Worm (Caenorhabditis elegans) whole organism, L4 larva: Measurements from ENCODE around the gene mtp-18.

Experiments
- D1046.2 ChIP-seq: fragments of 200-800 bp; sonication (Bioruptor generic); IDR thresholded peaks from 2 replicates; pipeline ENCODE4 v1.3.6; 2022; ENCODE audit warnings: missing genetic modification characterization, missing compliant biosample characterization
- T26A8.4 ChIP-seq: fragments of 200-800 bp; sonication (Bioruptor generic); IDR thresholded peaks from 2 replicates; pipeline ENCODE4 v1.3.6; 2022; ENCODE audit warnings: missing genetic modification characterization, missing compliant biosample characterization
- Y5F2A.4 ChIP-seq: fragments of 200-800 bp; sonication (Bioruptor generic); optimal IDR thresholded peaks from 2 replicates; lab custom pipeline; 2018; ENCODE audit warnings: mild to moderate bottlenecking, missing genetic modification characterization, missing compliant biosample characterization
- Y75B8A.6 ChIP-seq: fragments of 200-800 bp; sonication (Bioruptor generic); IDR thresholded peaks from 2 replicates; pipeline ENCODE4 v1.3.6; 2022; ENCODE audit warnings: missing genetic modification reagents, missing genetic modification characterization, missing compliant biosample characterization
- ZK337.2 ChIP-seq: fragments of 200-800 bp; sonication (Bioruptor generic); IDR thresholded peaks from 2 replicates; pipeline ENCODE4 v1.3.6; 2022; ENCODE audit warnings: missing genetic modification reagents, missing genetic modification characterization, missing compliant biosample characterization
- ZK546.5 ChIP-seq, 2 experiments: sonication (generic microtip); optimal IDR thresholded peaks; 2 replicates each; lab custom pipeline; 2017; ENCODE audit warnings: missing biosample characterization in 2 of 2, missing genetic modification characterization in 2 of 2
- aly-2 ChIP-seq: sonication (generic microtip); optimal IDR thresholded peaks from 2 replicates; lab custom pipeline; 2018; ENCODE audit warnings: missing biosample characterization, missing genetic modification characterization
- ama-1 ChIP-seq: fragments of 150-350 bp; optimal IDR thresholded peaks from 2 replicates; lab custom pipeline; 2014; ENCODE audit warnings: inconsistent platforms, mixed read lengths
- arid-1 ChIP-seq: fragments of 200-800 bp; sonication (Bioruptor generic); conservative IDR thresholded peaks from 2 replicates; pipeline ENCODE4 v1.3.6; 2022; ENCODE audit warnings: missing genetic modification reagents, missing genetic modification characterization, missing compliant biosample characterization
- attf-4 ChIP-seq: sonication (generic microtip); optimal IDR thresholded peaks from 3 replicates; lab custom pipeline; 2017; ENCODE audit warnings: missing biosample characterization, missing genetic modification characterization
- ceh-20 ChIP-seq: fragments of 200-800 bp; sonication (Bioruptor generic); IDR thresholded peaks from 2 replicates; pipeline ENCODE4 v1.3.6; 2022; ENCODE audit warnings: missing genetic modification reagents, missing genetic modification characterization, missing compliant biosample characterization
- ceh-62 ChIP-seq: sonication (generic microtip); optimal IDR thresholded peaks from 2 replicates; lab custom pipeline; 2017; ENCODE audit warnings: missing biosample characterization, missing genetic modification characterization
- ctbp-1 ChIP-seq: fragments of 200-800 bp; sonication (Bioruptor generic); IDR thresholded peaks from 2 replicates; pipeline ENCODE4 v1.3.6; 2022; ENCODE audit warnings: missing genetic modification reagents, missing genetic modification characterization, missing compliant biosample characterization
- daf-19 ChIP-seq: fragments of 200-800 bp; sonication (Bioruptor generic); conservative IDR thresholded peaks from 2 replicates; pipeline ENCODE4 v1.3.6; 2022; ENCODE audit warnings: missing genetic modification characterization, missing compliant biosample characterization
- dmd-6 ChIP-seq: fragments of 200-800 bp; sonication (Bioruptor generic); IDR thresholded peaks from 2 replicates; pipeline ENCODE4 v1.3.6; 2022; ENCODE audit warnings: missing genetic modification reagents, missing genetic modification characterization, missing compliant biosample characterization
- dmd-8 ChIP-seq: fragments of 200-800 bp; sonication (Bioruptor generic); IDR thresholded peaks from 2 replicates; pipeline ENCODE4 v1.3.6; 2022; ENCODE audit warnings: missing genetic modification characterization, missing compliant biosample characterization
- fkh-10 ChIP-seq: fragments of 150-350 bp; optimal IDR thresholded peaks from 2 replicates; lab custom pipeline; 2014; ENCODE audit warnings: missing biosample characterization, missing genetic modification reagents, missing genetic modification characterization
- hlh-11 ChIP-seq: fragments of 200-800 bp; sonication (Bioruptor generic); optimal IDR thresholded peaks from 2 replicates; lab custom pipeline; 2018; ENCODE audit warnings: mild to moderate bottlenecking, missing genetic modification characterization, missing compliant biosample characterization
- hmg-1.1 ChIP-seq: fragments of 200-800 bp; sonication (Bioruptor generic); IDR thresholded peaks from 2 replicates; pipeline ENCODE4 v1.3.6; 2022; ENCODE audit warnings: missing genetic modification reagents, missing genetic modification characterization, missing compliant biosample characterization
- lin-13 ChIP-seq: fragments of 150-350 bp; optimal IDR thresholded peaks from 2 replicates; lab custom pipeline; 2014; ENCODE audit warnings: missing biosample characterization, missing genetic modification reagents, missing genetic modification characterization
- lin-15B ChIP-seq: fragments of 150-350 bp; sonication (generic microtip); optimal IDR thresholded peaks from 3 replicates; lab custom pipeline; 2014; ENCODE audit warnings: missing biosample characterization, missing genetic modification characterization
- lin-29 ChIP-seq: fragments of 200-800 bp; sonication (Bioruptor generic); IDR thresholded peaks from 2 replicates; pipeline ENCODE4 v1.3.6; 2022; ENCODE audit warnings: missing genetic modification reagents, missing genetic modification characterization, missing compliant biosample characterization
- lir-3 ChIP-seq: sonication (generic microtip); optimal IDR thresholded peaks from 2 replicates; lab custom pipeline; 2016; ENCODE audit warnings: mild to moderate bottlenecking, missing genetic modification characterization, missing compliant biosample characterization
- mdl-1 ChIP-seq, 2 experiments: fragments of 150-350 bp in 1 of 2; sonication (generic microtip) in 1 of 2; optimal IDR thresholded peaks; 2 replicates each; lab custom pipeline; 2014 to 2017; ENCODE audit warnings: missing biosample characterization in 2 of 2, missing genetic modification characterization in 2 of 2
- mdt-29 ChIP-seq: fragments of 200-800 bp; sonication (Bioruptor generic); IDR thresholded peaks from 2 replicates; pipeline ENCODE4 v1.3.6; 2022; ENCODE audit warnings: missing genetic modification reagents, missing genetic modification characterization, missing compliant biosample characterization
- mxl-2 ChIP-seq: fragments of 200-800 bp; sonication (Bioruptor generic); conservative IDR thresholded peaks from 2 replicates; pipeline ENCODE4 v1.3.6; 2022; ENCODE audit warnings: missing genetic modification reagents, missing genetic modification characterization, missing compliant biosample characterization
- mxl-3 ChIP-seq: fragments of 200-800 bp; sonication (Bioruptor generic); optimal IDR thresholded peaks from 2 replicates; lab custom pipeline; 2018; ENCODE audit warnings: mild to moderate bottlenecking, missing genetic modification characterization, missing compliant biosample characterization
- nhr-11 ChIP-seq: fragments of 150-350 bp; optimal IDR thresholded peaks from 2 replicates; lab custom pipeline; 2014; ENCODE audit warnings: missing biosample characterization, missing genetic modification characterization
- nhr-237 ChIP-seq: sonication (generic microtip); optimal IDR thresholded peaks from 2 replicates; lab custom pipeline; 2017; ENCODE audit warnings: missing biosample characterization, missing genetic modification characterization
- nhr-28 ChIP-seq: fragments of 150-350 bp; optimal IDR thresholded peaks from 2 replicates; lab custom pipeline; 2014; ENCODE audit warnings: missing biosample characterization, missing genetic modification characterization
- nhr-42 ChIP-seq: fragments of 200-800 bp; sonication (Bioruptor generic); IDR thresholded peaks from 2 replicates; pipeline ENCODE4 v1.3.6; 2022; ENCODE audit warnings: missing genetic modification characterization, missing compliant biosample characterization
- nhr-76 ChIP-seq: fragments of 150-350 bp; optimal IDR thresholded peaks from 2 replicates; lab custom pipeline; 2014; ENCODE audit warnings: missing biosample characterization, missing genetic modification characterization
- pqm-1 ChIP-seq: sonication (generic microtip); optimal IDR thresholded peaks from 2 replicates; lab custom pipeline; 2017; ENCODE audit warnings: missing biosample characterization, missing genetic modification characterization
- sdz-12 ChIP-seq: fragments of 200-800 bp; sonication (Bioruptor generic); optimal IDR thresholded peaks from 2 replicates; lab custom pipeline; 2018; ENCODE audit warnings: mild to moderate bottlenecking, missing genetic modification characterization, missing compliant biosample characterization
- set-16 ChIP-seq: fragments of 200-800 bp; sonication (Bioruptor generic); IDR thresholded peaks from 2 replicates; pipeline ENCODE4 v1.3.6; 2022; ENCODE audit warnings: missing genetic modification reagents, missing genetic modification characterization, missing compliant biosample characterization
- spr-3 ChIP-seq: fragments of 200-800 bp; sonication (Bioruptor generic); optimal IDR thresholded peaks from 2 replicates; lab custom pipeline; 2018; ENCODE audit warnings: mild to moderate bottlenecking, missing genetic modification characterization, missing compliant biosample characterization
- tag-97 ChIP-seq: fragments of 200-800 bp; sonication (Bioruptor generic); IDR thresholded peaks from 2 replicates; pipeline ENCODE4 v1.3.6; 2022; ENCODE audit warnings: missing genetic modification characterization, missing compliant biosample characterization
- unc-39 ChIP-seq: sonication (generic microtip); optimal IDR thresholded peaks from 2 replicates; lab custom pipeline; 2017; ENCODE audit warnings: missing biosample characterization, missing genetic modification characterization
- vab-7 ChIP-seq: fragments of 200-800 bp; sonication (Bioruptor generic); IDR thresholded peaks from 2 replicates; pipeline ENCODE4 v1.3.6; 2022; ENCODE audit warnings: missing genetic modification reagents, missing genetic modification characterization, missing compliant biosample characterization
- zfp-2 ChIP-seq: sonication (generic microtip); optimal IDR thresholded peaks from 2 replicates; lab custom pipeline; 2016; ENCODE audit warnings: mild to moderate bottlenecking, missing genetic modification characterization, missing compliant biosample characterization
- zip-11 ChIP-seq: fragments of 200-800 bp; sonication (Bioruptor generic); IDR thresholded peaks from 2 replicates; pipeline ENCODE4 v1.3.6; 2022; ENCODE audit warnings: missing genetic modification characterization, missing compliant biosample characterization

The mtp-18 gene

ce11 chrX:6196627-6197026, 9.6 kb downstream of the mtp-18 start, which contains the start of gene daf-9:
Gene daf-9, plus strand, starts transcription at chrX:6196927.
- TF ChIP-seq lir-3 (tag; lab: Kevin White, UChicago) (no peak), fkh-10 (GFP tag; lab: Kevin White, UChicago) (no peak), attf-4 (tag; lab: Kevin White, UChicago) (no peak), mdl-1 (tag; optimal IDR thresholded peaks at IDR 0.05; lab: Kevin White, UChicago) (no peak), ceh-62 (tag; lab: Kevin White, UChicago) (no peak), mxl-3 (peak; percentile 33), nhr-42 (GFP tag; lab: Robert Waterston, UW) (no peak)

- TF ChIP-seq ZK337.2 (GFP tag; lab: Robert Waterston, UW) (no peak), mxl-3 (no peak), daf-19 (no peak), unc-39 (no peak), ZK546.5 (tag; optimal IDR thresholded peaks at IDR 0.05; lab: Kevin White, UChicago) (no peak), nhr-11 (tag; lab: Kevin White, UChicago) (no peak), nhr-28 (no peak), set-16 (GFP tag; lab: Robert Waterston, UW) (no peak), zip-11 (GFP tag; lab: Robert Waterston, UW) (no peak), lin-13 (GFP tag; lab: Kevin White, UChicago) (no peak)
Measured at ce11 chrX:6194191-6194724, 11.9 kb downstream of the mtp-18 start, which contains the start of gene ceh-54. Gene ceh-54, minus strand, starts transcription at chrX:6194241.

ce11 chrX:6189955-6190354, 16.2 kb downstream of the mtp-18 start, which contains the start of gene T13C5.9:
Gene T13C5.9, plus strand, starts transcription at chrX:6190255.
- no peak for TF ChIP-seq T26A8.4 (GFP tag; lab: Robert Waterston, UW)
- TF ChIP-seq hmg-1.1 (GFP tag; lab: Robert Waterston, UW), result no peak
- TF ChIP-seq lin-15B, result no peak
- TF ChIP-seq mdt-29 (GFP tag; lab: Robert Waterston, UW), result no peak
- TF ChIP-seq ctbp-1 (GFP tag; lab: Robert Waterston, UW), result no peak
- no peak for TF ChIP-seq dmd-6 (GFP tag; lab: Robert Waterston, UW)
- no peak for TF ChIP-seq spr-3 (GFP tag; lab: Kevin White, UChicago)
- no peak for TF ChIP-seq mxl-3
- no peak for TF ChIP-seq lin-29
- no peak for TF ChIP-seq vab-7 (GFP tag; lab: Robert Waterston, UW)
- no peak for TF ChIP-seq ama-1 (lab: Kevin White, UChicago)
- no peak for TF ChIP-seq set-16 (GFP tag; lab: Robert Waterston, UW)
- no peak for TF ChIP-seq pqm-1 (tag; lab: Kevin White, UChicago)
- no peak for TF ChIP-seq hlh-11
- TF ChIP-seq mxl-2 (GFP tag; lab: Robert Waterston, UW), result no peak

- TF ChIP-seq lin-29 (no peak), Y5F2A.4 (GFP tag; lab: Kevin White, UChicago) (no peak), ceh-20 (no peak)
Measured at ce11 chrX:6187848-6188247, 18.4 kb downstream of the mtp-18 start, which contains the start of gene T13C5.10. Gene T13C5.10, plus strand, starts transcription at chrX:6188148.

- no peak for TF ChIP-seq hmg-1.1 (GFP tag; lab: Robert Waterston, UW)
- no peak for TF ChIP-seq arid-1 (GFP tag; lab: Robert Waterston, UW)
- no peak for TF ChIP-seq nhr-76 (tag; lab: Kevin White, UChicago)
- no peak for TF ChIP-seq D1046.2 (GFP tag; lab: Robert Waterston, UW)
- TF ChIP-seq dmd-6 (GFP tag; lab: Robert Waterston, UW), result no peak
- no peak for TF ChIP-seq mxl-2 (GFP tag; lab: Robert Waterston, UW)
- TF ChIP-seq aly-2 (tag; lab: Kevin White, UChicago), result no peak
- no peak for TF ChIP-seq lin-15B
- TF ChIP-seq dmd-8 (GFP tag; lab: Robert Waterston, UW), result no peak
- no peak for TF ChIP-seq nhr-237 (tag; lab: Kevin White, UChicago)
- TF ChIP-seq Y75B8A.6, result no peak
- TF ChIP-seq zfp-2 (tag; lab: Kevin White, UChicago), result no peak
- TF ChIP-seq fkh-10 (GFP tag; lab: Kevin White, UChicago), result no peak
- TF ChIP-seq pqm-1 (tag; lab: Kevin White, UChicago), result no peak
- TF ChIP-seq hlh-11, result no peak
- TF ChIP-seq sdz-12 (GFP tag; lab: Kevin White, UChicago), result no peak
- TF ChIP-seq tag-97 (GFP tag; lab: Robert Waterston, UW), result no peak
Measured at ce11 chrX:6184709-6185108, 21.5 kb downstream of the mtp-18 start, which contains the start of gene T13C5.2. Gene T13C5.2, plus strand, starts transcription at chrX:6185009.
